Worm (Caenorhabditis elegans): ENCODE results near the gene sec-15.

sec-15 gene

ce11 chrX:8866563-8866962 lies 31.0 kb upstream of the sec-15 start, which contains the start of gene ins-9:
TSS of gene ins-9 (minus strand) at chrX:8866663.
- TF ChIP-seq nhr-19 (GFP tag; conservative IDR thresholded peaks at IDR 0.05) (no peak), lin-35 (GFP tag; optimal IDR thresholded peaks at IDR 0.05) (no peak), dsc-1 (tag; optimal IDR thresholded peaks at IDR 0.05) (no peak), zag-1 (tag; optimal IDR thresholded peaks at IDR 0.05) (no peak), skn-1 (tag; optimal IDR thresholded peaks at IDR 0.05) (no peak)

- TF ChIP-seq hlh-4 (tag; optimal IDR thresholded peaks at IDR 0.05) = no peak
- no peak for TF ChIP-seq blmp-1 (tag; optimal IDR thresholded peaks at IDR 0.05)
- no peak for TF ChIP-seq lin-35 (GFP tag; optimal IDR thresholded peaks at IDR 0.05)
- TF ChIP-seq aly-2 (tag; optimal IDR thresholded peaks at IDR 0.05) = no peak
Measured at ce11 chrX:8860958-8861357, 25.4 kb upstream of the sec-15 start, which contains the start of gene C06E2.9. TSS of gene C06E2.9 (plus strand) at chrX:8861258.

ce11 chrX:8859538-8859937 lies 24.0 kb upstream of the sec-15 start:
- TF ChIP-seq dpl-1 (GFP tag; optimal IDR thresholded peaks at IDR 0.05) (peak; percentile 39 to 56 (median 50)), efl-1 (optimal IDR thresholded peaks at IDR 0.05) (peak; percentile 32 to 46), efl-1 (GFP tag; optimal IDR thresholded peaks at IDR 0.05 in 1 of 2) (peak; percentile 52 to 92), blmp-1 (tag; optimal IDR thresholded peaks at IDR 0.05) (peak; percentile 11), nhr-20 (tag; optimal IDR thresholded peaks at IDR 0.05) (no peak), lin-35 (GFP tag; optimal IDR thresholded peaks at IDR 0.05) (peak in 1 of 2 experiments; percentile 68), skn-1 (tag; optimal IDR thresholded peaks at IDR 0.05) (no peak)

ce11 chrX:8857904-8858612 lies 22.5 kb upstream of the sec-15 start, which contains the start of gene C06E2.5:
TSS of gene C06E2.5 (minus strand) at chrX:8857954.
- TF ChIP-seq nhr-71 (tag; optimal IDR thresholded peaks at IDR 0.05) (no peak), sptf-1 (tag; optimal IDR thresholded peaks at IDR 0.05) (no peak), pqm-1 (tag; optimal IDR thresholded peaks at IDR 0.05) (no peak), snpc-4 (tag; optimal IDR thresholded peaks at IDR 0.05) (no peak), lin-14 (GFP tag; optimal IDR thresholded peaks at IDR 0.05) (peak; percentile 33), aly-2 (tag; optimal IDR thresholded peaks at IDR 0.05) (no peak), nhr-85 (tag) (peak; percentile 80)

ce11 chrX:8854409-8854808 lies 18.9 kb upstream of the sec-15 start:
- no peak for TF ChIP-seq efl-1 (optimal IDR thresholded peaks at IDR 0.05)
- no peak for TF ChIP-seq efl-1 (GFP tag; optimal IDR thresholded peaks at IDR 0.05 in 1 of 2)
- no peak for TF ChIP-seq mef-2 (tag; optimal IDR thresholded peaks at IDR 0.05)
- no peak for TF ChIP-seq nhr-28 (tag; optimal IDR thresholded peaks at IDR 0.05)
- TF ChIP-seq ceh-82 (tag; optimal IDR thresholded peaks at IDR 0.05) = no peak
- TF ChIP-seq vab-15 (tag; optimal IDR thresholded peaks at IDR 0.05) = no peak
- no peak for TF ChIP-seq nhr-47 (tag; optimal IDR thresholded peaks at IDR 0.05)
- no peak for TF ChIP-seq swsn-7 (tag; optimal IDR thresholded peaks at IDR 0.05)
- no peak for TF ChIP-seq mep-1 (tag; optimal IDR thresholded peaks at IDR 0.05)
- no peak for TF ChIP-seq lin-35 (GFP tag; optimal IDR thresholded peaks at IDR 0.05)
- TF ChIP-seq skn-1 (tag; optimal IDR thresholded peaks at IDR 0.05) = no peak
- no peak for TF ChIP-seq lsy-2 (tag; optimal IDR thresholded peaks at IDR 0.05)
- no peak for TF ChIP-seq fos-1 (tag; optimal IDR thresholded peaks at IDR 0.05)
- TF ChIP-seq unc-86 (tag; optimal IDR thresholded peaks at IDR 0.05) = no peak
- no peak for TF ChIP-seq egl-27 (tag; optimal IDR thresholded peaks at IDR 0.05)
- no peak for TF ChIP-seq alr-1 (tag; optimal IDR thresholded peaks at IDR 0.05; ENCODE audit: borderline replicate concordance)

- no peak for TF ChIP-seq ceh-82 (tag; optimal IDR thresholded peaks at IDR 0.05)
Measured at ce11 chrX:8853524-8853923, 18.0 kb upstream of the sec-15 start, which contains the start of gene sprp-4. TSS of gene sprp-4 (minus strand) at chrX:8853624.

Measured in whole organism, L1 larva.